Fruit fly (Drosophila melanogaster) whole organism, adult: ENCODE measurements around the gene Theg.

Experiments used
- CG12768 ChIP-seq: fragments of 200-800 bp; sonication (Bioruptor generic); optimal IDR thresholded peaks from 2 replicates; lab custom pipeline; 2017; ENCODE audit warnings: missing biosample characterization, missing genetic modification characterization, mild to moderate bottlenecking, moderate library complexity, missing genetic modification reagents
- CG14711 ChIP-seq: fragments of 200-800 bp; sonication (Bioruptor generic); optimal IDR thresholded peaks from 2 replicates; lab custom pipeline; 2018; ENCODE audit warnings: missing biosample characterization, mild to moderate bottlenecking, missing genetic modification characterization, moderate library complexity
- Crg-1 ChIP-seq: fragments of 200-800 bp; sonication (Bioruptor generic); optimal IDR thresholded peaks from 2 replicates; lab custom pipeline; 2016; ENCODE audit warnings: missing biosample characterization, missing genetic modification characterization
- cic ChIP-seq: fragments of 200-800 bp; sonication (Bioruptor generic); optimal IDR thresholded peaks from 2 replicates; lab custom pipeline; 2017; ENCODE audit warnings: missing biosample characterization, mild to moderate bottlenecking, missing genetic modification characterization, moderate library complexity
- toe ChIP-seq: fragments of 200-800 bp; sonication (Bioruptor generic); optimal IDR thresholded peaks from 2 replicates; lab custom pipeline; 2016; ENCODE audit warnings: missing biosample characterization, missing genetic modification characterization

dm6 chr3R:22043748-22044402, 29.4 kb downstream of the Theg start:
- TF ChIP-seq cic (GFP tag; lab: Kevin White, UChicago) (no peak), CG14711 (no peak), CG12768 (GFP tag; lab: Kevin White, UChicago) (no peak), Crg-1 (no peak), toe (GFP tag; lab: Kevin White, UChicago) (no peak)
